Worm (Caenorhabditis elegans): ENCODE data around the gene wrt-5.

DNA sequence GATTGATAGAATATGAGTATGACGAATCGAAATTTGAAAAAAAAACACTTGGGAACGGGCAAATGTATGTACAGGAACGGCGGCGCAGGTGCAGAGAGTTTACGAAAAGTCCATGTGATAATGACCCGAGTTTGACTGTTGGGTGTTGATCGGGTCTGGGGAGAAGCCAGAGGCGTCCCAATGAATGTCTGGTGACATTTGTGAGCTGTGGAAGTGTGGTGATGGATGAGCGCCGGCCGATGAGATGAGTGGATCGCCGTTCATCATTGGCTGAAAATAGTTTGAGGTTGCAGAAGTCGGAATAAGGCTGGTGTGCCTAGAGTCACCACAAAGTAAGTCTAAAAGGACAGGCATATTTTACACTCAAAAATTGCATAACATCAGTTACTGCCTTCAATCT lies 35.8 kb downstream of the wrt-5 start:
- TF ChIP-seq sox-2 (GFP tag; IDR thresholded peaks at IDR 0.05) (no peak), tbx-2 (tag; optimal IDR thresholded peaks at IDR 0.05) (no peak), lim-6 (tag; optimal IDR thresholded peaks at IDR 0.05) (no peak), ceh-24 (tag; optimal IDR thresholded peaks at IDR 0.05) (no peak), ref-2 (tag; optimal IDR thresholded peaks at IDR 0.05) (no peak), dmd-4 (tag; optimal IDR thresholded peaks at IDR 0.05; ENCODE audit: borderline replicate concordance) (no peak), nhr-11 (tag; optimal IDR thresholded peaks at IDR 0.05) (no peak)
